Fruit fly (Drosophila melanogaster) whole organism, embryonic: ENCODE results near the gene Trl.

Experiments used
- Adf1 ChIP-seq: fragments of 200-800 bp; sonication (Bioruptor generic); IDR thresholded peaks from 2 replicates; pipeline ENCODE4 v1.3.6; 2022; ENCODE audit warnings: missing biosample characterization, missing genetic modification characterization
- BEAF-32 ChIP-seq: fragments of 200-800 bp; sonication (Bioruptor generic); optimal IDR thresholded peaks from 3 replicates; lab custom pipeline; 2017; ENCODE audit warnings: missing biosample characterization, missing genetic modification characterization, mild to moderate bottlenecking, moderate library complexity, missing genetic modification reagents
- CG10462 ChIP-seq: fragments of 200-800 bp; sonication (Bioruptor generic); optimal IDR thresholded peaks from 2 replicates; lab custom pipeline; 2016; ENCODE audit warnings: missing biosample characterization, missing genetic modification characterization
- CG11398 ChIP-seq: fragments of 200-800 bp; sonication (Bioruptor generic); optimal IDR thresholded peaks from 2 replicates; lab custom pipeline; 2016; ENCODE audit warnings: missing biosample characterization, missing genetic modification characterization
- CG1792 ChIP-seq: fragments of 200-800 bp; sonication (Bioruptor generic); optimal IDR thresholded peaks from 2 replicates; lab custom pipeline; 2016; ENCODE audit warnings: missing biosample characterization, missing genetic modification characterization
- CG18011 ChIP-seq: fragments of 200-800 bp; sonication (Bioruptor generic); optimal IDR thresholded peaks from 2 replicates; lab custom pipeline; 2017; ENCODE audit warnings: missing biosample characterization, missing genetic modification characterization, mild to moderate bottlenecking, moderate library complexity, missing genotype
- CG2120 ChIP-seq: fragments of 200-800 bp; sonication (Bioruptor generic); optimal IDR thresholded peaks from 3 replicates; lab custom pipeline; 2016; ENCODE audit warnings: missing biosample characterization, missing genetic modification characterization
- CG30431 ChIP-seq: fragments of 200-800 bp; sonication (Bioruptor generic); optimal IDR thresholded peaks from 2 replicates; lab custom pipeline; 2017; ENCODE audit warnings: missing biosample characterization, missing genetic modification characterization
- CG34376 ChIP-seq: fragments of 200-800 bp; sonication (Bioruptor generic); optimal IDR thresholded peaks from 2 replicates; lab custom pipeline; 2018; ENCODE audit warnings: missing biosample characterization, mild to moderate bottlenecking, missing genetic modification characterization
- CG42726 ChIP-seq: fragments of 200-800 bp; sonication (Bioruptor generic); IDR thresholded peaks from 2 replicates; pipeline ENCODE4 v1.3.6; 2022; ENCODE audit warnings: missing biosample characterization, missing genetic modification characterization; ENCODE audit not compliant: partially characterized antibody
- CG43689 ChIP-seq: fragments of 200-800 bp; sonication (Bioruptor generic); IDR thresholded peaks from 2 replicates; pipeline ENCODE4 v1.3.6; 2022; ENCODE audit warnings: missing biosample characterization, missing genetic modification characterization
- CG6791 ChIP-seq: fragments of 200-800 bp; sonication (Bioruptor generic); IDR thresholded peaks from 3 replicates; pipeline ENCODE4 v1.3.6; 2022; ENCODE audit warnings: missing biosample characterization, missing genetic modification characterization; ENCODE audit not compliant: partially characterized antibody
- CG7963 ChIP-seq: fragments of 200-800 bp; sonication (Bioruptor generic); IDR thresholded peaks from 3 replicates; pipeline ENCODE4 v1.3.6; 2022; ENCODE audit warnings: missing biosample characterization, missing genetic modification characterization; ENCODE audit not compliant: partially characterized antibody
- CG8290 ChIP-seq, 3 experiments: fragments of 200-800 bp; sonication (Bioruptor generic); optimal IDR thresholded peaks; 2 replicates each; lab custom pipeline; 2016 to 2019; ENCODE audit warnings: missing biosample characterization in 3 of 3, missing genetic modification characterization in 3 of 3, mild to moderate bottlenecking in 2 of 3, moderate library complexity in 1 of 3
- CG8388 ChIP-seq: fragments of 200-800 bp; sonication (Bioruptor generic); optimal IDR thresholded peaks from 2 replicates; lab custom pipeline; 2019; ENCODE audit warnings: missing biosample characterization, mild to moderate bottlenecking, missing genetic modification characterization, moderate library complexity
- CG9727 ChIP-seq: fragments of 200-800 bp; sonication (Bioruptor generic); optimal IDR thresholded peaks from 3 replicates; lab custom pipeline; 2017; ENCODE audit warnings: missing biosample characterization, mild to moderate bottlenecking, missing genetic modification characterization
- Ets65A ChIP-seq: fragments of 200-800 bp; sonication (Bioruptor generic); peaks from one replicate; lab custom pipeline; 2016; ENCODE audit warnings: missing biosample characterization, missing genetic modification characterization
- Fer1 ChIP-seq: fragments of 200-800 bp; sonication (Bioruptor generic); optimal IDR thresholded peaks from 2 replicates; lab custom pipeline; 2017; ENCODE audit warnings: missing biosample characterization, mild to moderate bottlenecking, missing genetic modification characterization
- Hmx ChIP-seq: fragments of 200-800 bp; sonication (Bioruptor generic); optimal IDR thresholded peaks from 2 replicates; lab custom pipeline; 2016; ENCODE audit warnings: missing biosample characterization, missing genetic modification characterization
- Lhr ChIP-seq: fragments of 200-800 bp; sonication (Bioruptor generic); optimal IDR thresholded peaks from 3 replicates; lab custom pipeline; 2017; ENCODE audit warnings: mild to moderate bottlenecking, missing biosample characterization, missing genetic modification reagents, missing genetic modification characterization
- MBD-R2 ChIP-seq: fragments of 200-800 bp; sonication (Bioruptor generic); IDR thresholded peaks from 2 replicates; pipeline ENCODE4 v1.3.6; 2022; ENCODE audit warnings: missing biosample characterization, missing genetic modification characterization
- Max ChIP-seq: fragments of 200-800 bp; sonication (Bioruptor generic); optimal IDR thresholded peaks from 2 replicates; lab custom pipeline; 2016; ENCODE audit warnings: missing biosample characterization, mild to moderate bottlenecking, missing genetic modification characterization
- NC2β ChIP-seq: fragments of 200-800 bp; sonication (Bioruptor generic); optimal IDR thresholded peaks from 2 replicates; lab custom pipeline; 2016; ENCODE audit warnings: missing biosample characterization, missing genetic modification characterization
- NK7.1 ChIP-seq: fragments of 200-800 bp; sonication (Bioruptor generic); optimal IDR thresholded peaks from 3 replicates; lab custom pipeline; 2016; ENCODE audit warnings: missing biosample characterization, missing genetic modification characterization
- NfI ChIP-seq: fragments of 200-800 bp; sonication (Bioruptor generic); optimal IDR thresholded peaks from 3 replicates; lab custom pipeline; 2018; ENCODE audit warnings: missing biosample characterization, mild to moderate bottlenecking, missing genetic modification characterization, moderate library complexity
- Tbp ChIP-seq: fragments of >200 bp; optimal IDR thresholded peaks from 2 replicates; lab custom pipeline; 2018; ENCODE audit warnings: missing biosample characterization, missing genetic modification characterization
- ab ChIP-seq: fragments of 200-800 bp; sonication (Bioruptor generic); optimal IDR thresholded peaks from 2 replicates; lab custom pipeline; 2016; ENCODE audit warnings: missing biosample characterization, missing genetic modification characterization
- ato ChIP-seq: fragments of 200-800 bp; sonication (Bioruptor generic); IDR thresholded peaks from 2 replicates; pipeline ENCODE4 v1.3.6; 2022; ENCODE audit warnings: missing biosample characterization, missing genetic modification characterization; ENCODE audit not compliant: partially characterized antibody
- ci ChIP-seq: fragments of 200-800 bp; sonication (Bioruptor generic); IDR thresholded peaks from 3 replicates; pipeline ENCODE4 v1.3.6; 2022; ENCODE audit warnings: missing biosample characterization, missing genetic modification characterization
- corto ChIP-seq: fragments of 200-800 bp; sonication (Bioruptor generic); optimal IDR thresholded peaks from 2 replicates; lab custom pipeline; 2016; ENCODE audit warnings: missing biosample characterization, mild to moderate bottlenecking, missing genetic modification characterization, moderate library complexity
- crc ChIP-seq: fragments of 200-800 bp; sonication (Bioruptor generic); optimal IDR thresholded peaks from 2 replicates; lab custom pipeline; 2016; ENCODE audit warnings: missing biosample characterization, missing genetic modification characterization
- dpn ChIP-seq, 2 experiments: fragments of 200-800 bp; sonication (Bioruptor generic); optimal IDR thresholded peaks; 3 replicates each; lab custom pipeline; 2016; ENCODE audit warnings: missing biosample characterization in 2 of 2, missing genetic modification characterization in 2 of 2
- fu2 ChIP-seq: fragments of 200-800 bp; sonication (Bioruptor generic); optimal IDR thresholded peaks from 2 replicates; lab custom pipeline; 2016; ENCODE audit warnings: missing biosample characterization, missing genetic modification characterization
- gsb-n ChIP-seq: fragments of 200-800 bp; sonication (Bioruptor generic); optimal IDR thresholded peaks from 3 replicates; lab custom pipeline; 2018; ENCODE audit warnings: missing biosample characterization, mild to moderate bottlenecking, missing genetic modification characterization
- her ChIP-seq: fragments of 200-800 bp; sonication (Bioruptor generic); optimal IDR thresholded peaks from 2 replicates; lab custom pipeline; 2016; ENCODE audit warnings: missing biosample characterization, missing genetic modification characterization
- insv ChIP-seq, 2 experiments: fragments of 200-800 bp; sonication (Bioruptor generic); optimal IDR thresholded peaks; 3 replicates each; lab custom pipeline; 2016 to 2018; ENCODE audit warnings: missing biosample characterization in 2 of 2, missing genetic modification characterization in 2 of 2
- lab ChIP-seq: fragments of 200-800 bp; sonication (Bioruptor generic); optimal IDR thresholded peaks from 3 replicates; lab custom pipeline; 2017; ENCODE audit warnings: missing biosample characterization, missing genetic modification characterization, mild to moderate bottlenecking, moderate library complexity, missing genetic modification reagents
- lmd ChIP-seq: fragments of 200-800 bp; sonication (Bioruptor generic); IDR thresholded peaks from 2 replicates; pipeline ENCODE4 v1.3.6; 2022; ENCODE audit warnings: missing biosample characterization, missing genetic modification characterization
- lov ChIP-seq, 2 experiments: fragments of 200-800 bp in 1 of 2; fragments of >200 bp in 1 of 2; sonication (Bioruptor generic) in 1 of 2; IDR thresholded peaks in 1 of 2; optimal IDR thresholded peaks in 1 of 2; 2 replicates in 1 of 2; 3 replicates in 1 of 2; pipeline versions ENCODE4 v1.3.6 to Lab custom; 2017 to 2022; ENCODE audit warnings: missing biosample characterization in 1 of 2, missing genetic modification characterization in 1 of 2
- odd ChIP-seq: fragments of 200-800 bp; sonication (Bioruptor generic); optimal IDR thresholded peaks from 2 replicates; lab custom pipeline; 2017; ENCODE audit warnings: missing biosample characterization, mild to moderate bottlenecking, missing genetic modification characterization
- pros ChIP-seq: fragments of 200-800 bp; sonication (Bioruptor generic); optimal IDR thresholded peaks from 3 replicates; lab custom pipeline; 2019; ENCODE audit warnings: missing biosample characterization, mild to moderate bottlenecking, missing genetic modification characterization, moderate library complexity
- pzg ChIP-seq: fragments of 200-800 bp; sonication (Bioruptor generic); optimal IDR thresholded peaks from 3 replicates; lab custom pipeline; 2018; ENCODE audit warnings: missing biosample characterization, mild to moderate bottlenecking, missing genetic modification characterization, moderate library complexity
- salm ChIP-seq: fragments of 200-800 bp; sonication (Bioruptor generic); optimal IDR thresholded peaks from 2 replicates; lab custom pipeline; 2018; ENCODE audit warnings: missing biosample characterization, mild to moderate bottlenecking, missing genetic modification characterization
- sr ChIP-seq: fragments of 200-800 bp; sonication (Bioruptor generic); IDR thresholded peaks from 3 replicates; pipeline ENCODE4 v1.3.6; 2022; ENCODE audit warnings: missing biosample characterization, missing genetic modification characterization
- vfl ChIP-seq: fragments of 200-800 bp; sonication (Bioruptor generic); optimal IDR thresholded peaks from 2 replicates; lab custom pipeline; 2016; ENCODE audit warnings: missing biosample characterization, missing genetic modification characterization
- zen2 ChIP-seq: fragments of 200-800 bp; sonication (Bioruptor generic); IDR thresholded peaks from 3 replicates; pipeline ENCODE4 v1.3.6; 2022; ENCODE audit warnings: missing biosample characterization, missing genetic modification characterization; ENCODE audit not compliant: partially characterized antibody
- zfh2 ChIP-seq: fragments of 200-800 bp; sonication (Bioruptor generic); optimal IDR thresholded peaks from 2 replicates; lab custom pipeline; 2016; ENCODE audit warnings: missing biosample characterization, missing genetic modification characterization

Gene Trl

dm6 chr3L:14781082-14781862, 20.4 kb upstream of the Trl start (continued):
- peak; percentile 64 for TF ChIP-seq lab (GFP tag; lab: Kevin White, UChicago)
- peak; percentile 46 for TF ChIP-seq Max
- TF ChIP-seq Tbp, result no peak
- TF ChIP-seq CG34376, result peak; percentile 85
- no peak; the same call in 1 of the 2 replicates for TF ChIP-seq Adf1 (GFP tag; lab: Robert Waterston, UW)
- TF ChIP-seq gsb-n, result peak; percentile 54
- TF ChIP-seq sr (GFP tag; lab: Robert Waterston, UW), result no peak; the same call in 2 of the 3 replicates
- TF ChIP-seq CG6791 (GFP tag; lab: Robert Waterston, UW), result no peak
- TF ChIP-seq CG8290 (GFP tag; optimal IDR thresholded peaks at IDR 0.05; lab: Kevin White, UChicago), result peak; percentile 24
- TF ChIP-seq CG8290 (tag; optimal IDR thresholded peaks at IDR 0.05; lab: Kevin White, UChicago), result peak; percentile 12 to 66
- no peak for TF ChIP-seq salm (tag; lab: Kevin White, UChicago)
- no peak for TF ChIP-seq Ets65A
- TF ChIP-seq CG9727 (GFP tag; lab: Kevin White, UChicago), result peak; percentile 86
- TF ChIP-seq ab (GFP tag; lab: Kevin White, UChicago), result no peak
- peak; percentile 25 for TF ChIP-seq CG11398 (GFP tag; lab: Kevin White, UChicago)
- peak; percentile 46; the same call in 1 of the 2 replicates for TF ChIP-seq lmd (GFP tag; lab: Robert Waterston, UW)
- peak; percentile 77 for TF ChIP-seq Fer1 (GFP tag; lab: Kevin White, UChicago)
- TF ChIP-seq corto, result peak; percentile 9
- peak; percentile 13 for TF ChIP-seq BEAF-32 (GFP tag; lab: Kevin White, UChicago)
- peak; percentile 99 for TF ChIP-seq pros
- no peak for TF ChIP-seq CG43689 (GFP tag; lab: Robert Waterston, UW)
- no peak for TF ChIP-seq CG7963 (GFP tag; lab: Robert Waterston, UW)
- no peak for TF ChIP-seq lov (optimal IDR thresholded peaks at IDR 0.05; lab: Kevin White, UChicago)
- no peak; the same call in 2 of the 3 replicates for TF ChIP-seq lov (GFP tag; IDR thresholded peaks at IDR 0.05; lab: Robert Waterston, UW)
- TF ChIP-seq CG1792, result no peak
- TF ChIP-seq fu2 (GFP tag; lab: Kevin White, UChicago), result peak; percentile 7
- TF ChIP-seq pzg (GFP tag; lab: Kevin White, UChicago), result peak; percentile 1
- no peak for TF ChIP-seq CG18011 (GFP tag; lab: Kevin White, UChicago)
- peak; percentile 9 for TF ChIP-seq NC2β (GFP tag; lab: Kevin White, UChicago)
- TF ChIP-seq zen2 (GFP tag; lab: Robert Waterston, UW), result no peak; the same call in 2 of the 3 replicates
- no peak for TF ChIP-seq zfh2 (GFP tag; lab: Kevin White, UChicago)
- TF ChIP-seq MBD-R2 (GFP tag; lab: Robert Waterston, UW), result no peak; the same call in 1 of the 2 replicates
- no peak for TF ChIP-seq CG42726 (GFP tag; lab: Robert Waterston, UW)
- TF ChIP-seq ato (GFP tag; lab: Robert Waterston, UW), result no peak
- TF ChIP-seq insv (GFP tag; optimal IDR thresholded peaks at IDR 0.05; lab: Kevin White, UChicago), result peak in 1 of 2 experiments; percentile 54
- no peak for TF ChIP-seq NK7.1 (GFP tag; lab: Kevin White, UChicago)
- peak; percentile 21 for TF ChIP-seq CG10462 (GFP tag; lab: Kevin White, UChicago)
- peak; percentile 34 to 64 for TF ChIP-seq dpn (GFP tag; optimal IDR thresholded peaks at IDR 0.05; lab: Kevin White, UChicago)
- no peak for TF ChIP-seq vfl (GFP tag; lab: Kevin White, UChicago)
- peak; percentile 78 for TF ChIP-seq odd
- peak; percentile 100 for TF ChIP-seq CG8388 (GFP tag; lab: Kevin White, UChicago)
- TF ChIP-seq ci (GFP tag; lab: Robert Waterston, UW), result peak; percentile 74; the same call in 2 of the 3 replicates
- TF ChIP-seq Hmx (GFP tag; lab: Kevin White, UChicago), result no peak
- TF ChIP-seq NfI (GFP tag; lab: Kevin White, UChicago), result peak; percentile 33
- peak; percentile 52 for TF ChIP-seq crc
- TF ChIP-seq CG2120 (GFP tag; lab: Kevin White, UChicago), result peak; percentile 58
- TF ChIP-seq Lhr (GFP tag; lab: Kevin White, UChicago), result peak; percentile 5
- peak; percentile 68 for TF ChIP-seq her (GFP tag; lab: Kevin White, UChicago)
- peak; percentile 55 for TF ChIP-seq CG30431 (GFP tag; lab: Kevin White, UChicago)
